Worm (Caenorhabditis elegans) whole organism, L4/young adult: ENCODE measurements around the gene wrt-7.

Experiments
- W03F9.2 ChIP-seq: fragments of 150-350 bp; optimal IDR thresholded peaks from 2 replicates; lab custom pipeline; 2014; ENCODE audit warnings: missing biosample characterization, missing genetic modification characterization
- dao-5 ChIP-seq: sonication (generic microtip); optimal IDR thresholded peaks from 2 replicates; lab custom pipeline; 2016; ENCODE audit warnings: missing genotype, missing genetic modification characterization, moderate library complexity, missing compliant biosample characterization
- him-1 ChIP-seq: sonication (generic microtip); optimal IDR thresholded peaks from 2 replicates; lab custom pipeline; 2016; ENCODE audit warnings: missing genotype, missing genetic modification reagents, missing genetic modification characterization, missing compliant biosample characterization

DNA sequence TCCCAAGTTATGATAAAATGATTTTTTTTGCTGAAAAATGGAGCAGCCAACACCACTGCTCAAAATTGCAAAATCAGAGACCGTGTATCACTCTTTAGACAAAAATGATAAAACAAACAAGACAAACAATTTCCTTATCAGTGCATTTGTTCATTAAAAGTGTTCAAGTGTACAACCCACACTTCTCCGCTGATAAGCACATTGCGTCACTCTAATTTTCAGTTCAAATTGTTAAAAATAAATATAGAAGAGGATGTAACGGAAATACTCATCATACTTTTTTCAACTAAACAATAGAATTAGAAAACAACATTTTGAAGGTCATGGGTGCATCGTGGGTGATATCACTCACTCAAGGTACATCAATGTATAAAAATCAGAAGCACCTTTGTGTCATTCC is 18.7 kb downstream of the wrt-7 start, which contains the start of gene nhr-291:
- TF ChIP-seq dao-5 (tag; lab: Kevin White, UChicago) (no peak), him-1 (tag; lab: Kevin White, UChicago) (no peak), W03F9.2 (tag; lab: Kevin White, UChicago) (no peak)
